Worm (Caenorhabditis elegans) whole organism, L3 larva: ENCODE results near the gene F23D12.2.

ENCODE experiments used
- ceh-82 ChIP-seq: fragments of 150-350 bp; optimal IDR thresholded peaks from 2 replicates; lab custom pipeline; 2014; ENCODE audit warnings: missing biosample characterization, missing genetic modification characterization
- fkh-10 ChIP-seq: sonication (generic microtip); optimal IDR thresholded peaks from 2 replicates; lab custom pipeline; 2017; ENCODE audit warnings: missing biosample characterization, missing genetic modification reagents, missing genetic modification characterization
- mdl-1 ChIP-seq: fragments of 150-350 bp; optimal IDR thresholded peaks from 2 replicates; lab custom pipeline; 2014; ENCODE audit warnings: missing biosample characterization, missing genetic modification characterization
- nhr-28 ChIP-seq: fragments of 150-350 bp; optimal IDR thresholded peaks from 2 replicates; lab custom pipeline; 2014; ENCODE audit warnings: missing biosample characterization, missing genetic modification characterization
- nhr-67 ChIP-seq: fragments of 150-350 bp; optimal IDR thresholded peaks from 2 replicates; lab custom pipeline; 2014; ENCODE audit warnings: missing biosample characterization, missing genetic modification characterization
- unc-62 ChIP-seq: fragments of 150-350 bp; sonication (generic microtip); optimal IDR thresholded peaks from 4 replicates; lab custom pipeline; 2014; ENCODE audit warnings: missing biosample characterization, missing genetic modification reagents, missing genetic modification characterization
- ztf-11 ChIP-seq: fragments of 150-350 bp; optimal IDR thresholded peaks from 2 replicates; lab custom pipeline; 2014; ENCODE audit warnings: missing biosample characterization, missing genetic modification characterization

- TF ChIP-seq ceh-82 = no peak
- TF ChIP-seq ztf-11 = no peak
- TF ChIP-seq nhr-67 (tag; lab: Kevin White, UChicago) = no peak
- no peak for TF ChIP-seq unc-62 (GFP tag; lab: Kevin White, UChicago)
- TF ChIP-seq fkh-10 = no peak
- no peak for TF ChIP-seq mdl-1
- no peak for TF ChIP-seq nhr-28 (tag; lab: Kevin White, UChicago)
These were observed 34.0 kb upstream of the F23D12.2 start, which contains the start of gene Y66C5A.1 for ce11 chrX:14455419-14455818.
